Fruit fly (Drosophila melanogaster) whole organism, embryonic: ENCODE measurements around the gene Rrp1.
A peak's percentile ranks its signal among the peaks of the same experiment; 100 is the strongest.

ENCODE experiments used
- Ada2b ChIP-seq: fragments of 200-800 bp; sonication (Bioruptor generic); IDR thresholded peaks from 2 replicates; pipeline ENCODE4 v1.3.6; 2022; ENCODE audit warnings: missing biosample characterization, missing genetic modification characterization
- BEAF-32 ChIP-seq: fragments of 200-800 bp; sonication (Bioruptor generic); optimal IDR thresholded peaks from 3 replicates; lab custom pipeline; 2017; ENCODE audit warnings: missing biosample characterization, missing genetic modification characterization, mild to moderate bottlenecking, moderate library complexity, missing genetic modification reagents
- CG10543 ChIP-seq: fragments of 200-800 bp; sonication (Bioruptor generic); optimal IDR thresholded peaks from 3 replicates; lab custom pipeline; 2017; ENCODE audit warnings: missing biosample characterization, mild to moderate bottlenecking, missing genetic modification characterization, moderate library complexity
- CG10979 ChIP-seq: fragments of 200-800 bp; sonication (Bioruptor generic); optimal IDR thresholded peaks from 2 replicates; lab custom pipeline; 2018; ENCODE audit warnings: missing biosample characterization, mild to moderate bottlenecking, missing genetic modification characterization, moderate library complexity
- CG12071 ChIP-seq: fragments of 200-800 bp; sonication (Bioruptor generic); optimal IDR thresholded peaks from 3 replicates; lab custom pipeline; 2018; ENCODE audit warnings: missing biosample characterization, mild to moderate bottlenecking, missing genetic modification characterization
- CG1233 ChIP-seq: fragments of 200-800 bp; sonication (Bioruptor generic); optimal IDR thresholded peaks from 4 replicates; lab custom pipeline; 2018; ENCODE audit warnings: missing biosample characterization, mild to moderate bottlenecking, missing genetic modification characterization
- CG13123 ChIP-seq: fragments of 200-800 bp; sonication (Bioruptor generic); optimal IDR thresholded peaks from 2 replicates; lab custom pipeline; 2016; ENCODE audit warnings: missing biosample characterization, missing genetic modification characterization
- CG13424 ChIP-seq: fragments of 200-800 bp; sonication (Bioruptor generic); optimal IDR thresholded peaks from 2 replicates; lab custom pipeline; 2019; ENCODE audit warnings: missing biosample characterization, mild to moderate bottlenecking, missing genetic modification characterization, moderate library complexity
- CG14860 ChIP-seq: fragments of 200-800 bp; sonication (Bioruptor generic); IDR thresholded peaks from 3 replicates; pipeline ENCODE4 v1.3.6; 2022; ENCODE audit warnings: missing biosample characterization, missing genetic modification characterization; ENCODE audit not compliant: partially characterized antibody
- CG14965 ChIP-seq: fragments of 200-800 bp; sonication (Bioruptor generic); optimal IDR thresholded peaks from 2 replicates; lab custom pipeline; 2016; ENCODE audit warnings: missing biosample characterization, missing genetic modification characterization, borderline replicate concordance
- CG16779 ChIP-seq: fragments of 200-800 bp; sonication (Bioruptor generic); IDR thresholded peaks from 2 replicates; pipeline ENCODE4 v1.3.6; 2022; ENCODE audit warnings: missing biosample characterization, missing genetic modification characterization
- CG17361 ChIP-seq: fragments of 200-800 bp; sonication (Bioruptor generic); IDR thresholded peaks from 3 replicates; pipeline ENCODE4 v1.3.6; 2022; ENCODE audit warnings: missing biosample characterization, missing genetic modification characterization
- CG17568 ChIP-seq: fragments of 200-800 bp; sonication (Bioruptor generic); optimal IDR thresholded peaks from 2 replicates; lab custom pipeline; 2018; ENCODE audit warnings: missing biosample characterization, mild to moderate bottlenecking, missing genetic modification characterization, moderate library complexity
- CG17802 ChIP-seq: fragments of 200-800 bp; sonication (Bioruptor generic); optimal IDR thresholded peaks from 2 replicates; lab custom pipeline; 2018; ENCODE audit warnings: missing biosample characterization, mild to moderate bottlenecking, missing genetic modification characterization, moderate library complexity
- CG18619 ChIP-seq: fragments of 200-800 bp; sonication (Bioruptor generic); optimal IDR thresholded peaks from 3 replicates; lab custom pipeline; 2017; ENCODE audit warnings: missing biosample characterization, mild to moderate bottlenecking, missing genetic modification characterization
- CG3995 ChIP-seq: fragments of 200-800 bp; sonication (Bioruptor generic); optimal IDR thresholded peaks from 3 replicates; lab custom pipeline; 2016; ENCODE audit warnings: missing biosample characterization, missing genetic modification characterization
- CG4820 ChIP-seq: fragments of 200-800 bp; sonication (Bioruptor generic); optimal IDR thresholded peaks from 3 replicates; lab custom pipeline; 2016; ENCODE audit warnings: missing biosample characterization, missing genetic modification characterization
- CG8290 ChIP-seq, 3 experiments: fragments of 200-800 bp; sonication (Bioruptor generic); optimal IDR thresholded peaks; 2 replicates each; lab custom pipeline; 2016 to 2019; ENCODE audit warnings: missing biosample characterization in 3 of 3, missing genetic modification characterization in 3 of 3, mild to moderate bottlenecking in 2 of 3, moderate library complexity in 1 of 3
- CoRest ChIP-seq: fragments of 200-800 bp; sonication (Bioruptor generic); optimal IDR thresholded peaks from 3 replicates; lab custom pipeline; 2018; ENCODE audit warnings: missing biosample characterization, mild to moderate bottlenecking, missing genetic modification characterization, moderate library complexity
- D19A ChIP-seq: fragments of 200-800 bp; optimal IDR thresholded peaks from 3 replicates; lab custom pipeline; 2019; ENCODE audit warnings: missing biosample characterization, mild to moderate bottlenecking, missing genetic modification characterization, moderate library complexity
- Dp ChIP-seq: fragments of 200-800 bp; sonication (Bioruptor generic); optimal IDR thresholded peaks from 2 replicates; lab custom pipeline; 2018; ENCODE audit warnings: missing biosample characterization, mild to moderate bottlenecking, missing genetic modification characterization, moderate library complexity
- Fer3 ChIP-seq: fragments of 200-800 bp; sonication (Bioruptor generic); optimal IDR thresholded peaks from 2 replicates; lab custom pipeline; 2018; ENCODE audit warnings: missing biosample characterization, mild to moderate bottlenecking, missing genetic modification characterization, moderate library complexity
- Gug ChIP-seq: fragments of 200-800 bp; sonication (Bioruptor generic); IDR thresholded peaks from 4 replicates; pipeline ENCODE4 v1.3.6; 2022; ENCODE audit warnings: missing biosample characterization, missing genetic modification characterization
- HHEX ChIP-seq: fragments of 200-800 bp; sonication (Bioruptor generic); optimal IDR thresholded peaks from 3 replicates; lab custom pipeline; 2017; ENCODE audit warnings: missing biosample characterization, mild to moderate bottlenecking, missing genetic modification characterization, missing genetic modification reagents
- Hr3 ChIP-seq: fragments of 200-800 bp; sonication (Bioruptor generic); optimal IDR thresholded peaks from 3 replicates; lab custom pipeline; 2016; ENCODE audit warnings: missing biosample characterization, missing genetic modification characterization
- Meics ChIP-seq: fragments of 200-800 bp; sonication (Bioruptor generic); optimal IDR thresholded peaks from 2 replicates; lab custom pipeline; 2017; ENCODE audit warnings: missing biosample characterization, mild to moderate bottlenecking, missing genetic modification characterization
- TFAM ChIP-seq: fragments of 200-800 bp; sonication (Bioruptor generic); optimal IDR thresholded peaks from 2 replicates; lab custom pipeline; 2017; ENCODE audit warnings: missing biosample characterization, missing genetic modification characterization, inconsistent platforms
- YL-1 ChIP-seq: fragments of 200-800 bp; sonication (Bioruptor generic); optimal IDR thresholded peaks from 3 replicates; lab custom pipeline; 2017; ENCODE audit warnings: missing biosample characterization, mild to moderate bottlenecking, missing genetic modification characterization
- ac ChIP-seq: fragments of 200-800 bp; sonication (Bioruptor generic); optimal IDR thresholded peaks from 3 replicates; lab custom pipeline; 2017; ENCODE audit warnings: missing biosample characterization, mild to moderate bottlenecking, missing genetic modification characterization
- ato ChIP-seq: fragments of 200-800 bp; sonication (Bioruptor generic); IDR thresholded peaks from 2 replicates; pipeline ENCODE4 v1.3.6; 2022; ENCODE audit warnings: missing biosample characterization, missing genetic modification characterization; ENCODE audit not compliant: partially characterized antibody
- bigmax ChIP-seq: fragments of 200-800 bp; sonication (Bioruptor generic); optimal IDR thresholded peaks from 2 replicates; lab custom pipeline; 2018; ENCODE audit warnings: missing biosample characterization, mild to moderate bottlenecking, missing genetic modification characterization
- ems ChIP-seq: fragments of 200-800 bp; sonication (Bioruptor generic); optimal IDR thresholded peaks from 3 replicates; lab custom pipeline; 2016; ENCODE audit warnings: missing biosample characterization, missing genetic modification characterization
- fd64A ChIP-seq: fragments of 200-800 bp; sonication (Bioruptor generic); optimal IDR thresholded peaks from 3 replicates; lab custom pipeline; 2018; ENCODE audit warnings: missing biosample characterization, mild to moderate bottlenecking, missing genetic modification characterization
- ftz-f1 ChIP-seq: fragments of 200-800 bp; sonication (Bioruptor generic); optimal IDR thresholded peaks from 2 replicates; lab custom pipeline; 2016; ENCODE audit warnings: missing biosample characterization, missing genetic modification characterization
- gsb ChIP-seq: fragments of 200-800 bp; sonication (Bioruptor generic); IDR thresholded peaks from 2 replicates; pipeline ENCODE4 v1.3.6; 2022; ENCODE audit warnings: missing biosample characterization, missing genetic modification characterization
- gt ChIP-seq: fragments of 200-800 bp; sonication (Bioruptor generic); IDR thresholded peaks from 2 replicates; pipeline ENCODE4 v1.3.6; 2022; ENCODE audit warnings: missing biosample characterization, missing genetic modification characterization
- inv ChIP-seq: fragments of 200-800 bp; sonication (Bioruptor generic); IDR thresholded peaks from 2 replicates; pipeline ENCODE4 v1.3.6; 2022; ENCODE audit warnings: missing biosample characterization, missing genetic modification characterization; ENCODE audit not compliant: partially characterized antibody
- kni ChIP-seq: fragments of 200-800 bp; sonication (Bioruptor generic); optimal IDR thresholded peaks from 3 replicates; lab custom pipeline; 2017; ENCODE audit warnings: mild to moderate bottlenecking, missing biosample characterization, missing genetic modification reagents, missing genetic modification characterization
- knrl ChIP-seq: fragments of 200-800 bp; sonication (Bioruptor generic); IDR thresholded peaks from 3 replicates; pipeline ENCODE4 v1.3.6; 2022; ENCODE audit warnings: missing biosample characterization, missing genetic modification characterization; ENCODE audit not compliant: partially characterized antibody
- luna ChIP-seq: fragments of 200-800 bp; sonication (Bioruptor generic); optimal IDR thresholded peaks from 2 replicates; lab custom pipeline; 2016; ENCODE audit warnings: missing biosample characterization, missing genetic modification characterization
- oc ChIP-seq: fragments of 200-800 bp; sonication (Bioruptor generic); optimal IDR thresholded peaks from 2 replicates; lab custom pipeline; 2018; ENCODE audit warnings: missing biosample characterization, mild to moderate bottlenecking, missing genetic modification characterization, moderate library complexity
- peb ChIP-seq: fragments of 200-800 bp; sonication (Bioruptor generic); IDR thresholded peaks from 2 replicates; pipeline ENCODE4 v1.3.6; 2022; ENCODE audit warnings: missing biosample characterization, missing genetic modification characterization
- pfk ChIP-seq: fragments of 200-800 bp; sonication (Bioruptor generic); optimal IDR thresholded peaks from 2 replicates; lab custom pipeline; 2018; ENCODE audit warnings: missing biosample characterization, mild to moderate bottlenecking, missing genetic modification characterization, moderate library complexity
- pnt ChIP-seq: fragments of 200-800 bp; sonication (Bioruptor generic); optimal IDR thresholded peaks from 3 replicates; lab custom pipeline; 2016; ENCODE audit warnings: missing biosample characterization, missing genetic modification characterization
- trh ChIP-seq: fragments of 200-800 bp; sonication (Bioruptor generic); optimal IDR thresholded peaks from 2 replicates; lab custom pipeline; 2016; ENCODE audit warnings: missing biosample characterization, missing genetic modification characterization
- vvl ChIP-seq: fragments of 200-800 bp; sonication (Bioruptor generic); IDR thresholded peaks from 2 replicates; pipeline ENCODE4 v1.3.6; 2022; ENCODE audit warnings: missing biosample characterization, missing genetic modification characterization
- wek ChIP-seq: fragments of 200-800 bp; sonication (Bioruptor generic); optimal IDR thresholded peaks from 3 replicates; lab custom pipeline; 2018; ENCODE audit warnings: missing biosample characterization, mild to moderate bottlenecking, missing genetic modification characterization, moderate library complexity
- zen2 ChIP-seq: fragments of 200-800 bp; sonication (Bioruptor generic); IDR thresholded peaks from 3 replicates; pipeline ENCODE4 v1.3.6; 2022; ENCODE audit warnings: missing biosample characterization, missing genetic modification characterization; ENCODE audit not compliant: partially characterized antibody

Gene Rrp1

DNA sequence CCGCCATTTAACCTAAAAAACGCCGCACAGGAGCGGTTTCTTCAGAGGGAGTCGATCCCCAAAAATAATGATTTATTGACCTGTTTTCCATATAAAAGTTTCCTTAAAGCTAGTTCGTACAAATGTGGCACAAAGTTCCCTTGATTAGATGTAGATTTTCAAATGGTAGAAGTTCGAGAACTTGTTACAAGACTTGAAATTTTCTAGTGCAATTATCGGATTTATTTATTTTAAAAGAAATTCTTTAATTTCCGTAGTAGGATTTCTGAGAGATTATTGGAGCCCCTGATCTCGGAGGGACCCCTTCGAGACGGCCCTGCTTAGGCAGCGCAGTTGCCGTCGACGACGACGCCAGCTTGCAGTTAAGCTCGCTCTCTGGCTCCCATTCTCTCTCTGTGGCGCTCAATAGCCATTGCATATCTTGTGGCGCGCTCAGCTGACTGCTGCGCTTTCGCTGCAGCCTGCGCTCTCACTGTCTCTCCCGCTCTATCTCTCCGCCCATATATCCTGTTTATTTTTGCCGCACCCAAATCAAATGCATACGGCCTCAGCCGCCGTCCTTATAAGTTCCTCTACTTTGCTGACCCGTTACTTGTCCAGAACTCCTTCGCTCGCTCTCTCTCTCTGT lies 14.6 kb downstream of the Rrp1 start (continued):
- TF ChIP-seq Dp (GFP tag; lab: Kevin White, UChicago) (no peak), CG10979 (tag; lab: Kevin White, UChicago) (peak; percentile 81), CG14860 (GFP tag; lab: Robert Waterston, UW) (no peak), Gug (GFP tag; lab: Robert Waterston, UW) (peak; percentile 14; the same call in 2 of the 4 replicates), CG13424 (peak; percentile 50), Fer3 (tag; lab: Kevin White, UChicago) (no peak), YL-1 (GFP tag; lab: Kevin White, UChicago) (no peak), gt (GFP tag; lab: Robert Waterston, UW) (0 out of 2 replicates have a peak, but pooled peaks have one; percentile 52), CoRest (tag; lab: Kevin White, UChicago) (peak; percentile 63), CG17802 (tag; lab: Kevin White, UChicago) (no peak), trh (GFP tag; lab: Kevin White, UChicago) (no peak), Hr3 (peak; percentile 6), peb (peak; percentile 47; the same call in 1 of the 2 replicates), CG14965 (GFP tag; lab: Kevin White, UChicago) (no peak), CG13123 (no peak), BEAF-32 (no peak), CG10543 (GFP tag; lab: Kevin White, UChicago) (no peak), HHEX (GFP tag; lab: Kevin White, UChicago) (no peak), D19A (tag; lab: Kevin White, UChicago) (peak; percentile 55), TFAM (GFP tag; lab: Kevin White, UChicago) (no peak), Meics (GFP tag; lab: Kevin White, UChicago) (no peak), CG18619 (GFP tag; lab: Kevin White, UChicago) (no peak), ato (GFP tag; lab: Robert Waterston, UW) (no peak), knrl (GFP tag; lab: Robert Waterston, UW) (peak; percentile 45; the same call in 2 of the 3 replicates), CG1233 (GFP tag; lab: Kevin White, UChicago) (peak; percentile 2), ac (GFP tag; lab: Kevin White, UChicago) (no peak), inv (GFP tag; lab: Robert Waterston, UW) (no peak), vvl (GFP tag; lab: Robert Waterston, UW) (peak; percentile 51; the same call in 1 of the 2 replicates), pfk (GFP tag; lab: Kevin White, UChicago) (no peak), ems (GFP tag; lab: Kevin White, UChicago) (peak; percentile 60), CG8290 (GFP tag; optimal IDR thresholded peaks at IDR 0.05; lab: Kevin White, UChicago) (no peak), CG8290 (tag; optimal IDR thresholded peaks at IDR 0.05; lab: Kevin White, UChicago) (no peak), oc (tag; lab: Kevin White, UChicago) (no peak), gsb (GFP tag; lab: Robert Waterston, UW) (no peak), wek (GFP tag; lab: Kevin White, UChicago) (no peak), bigmax (GFP tag; lab: Kevin White, UChicago) (no peak), luna (no peak), kni (GFP tag; lab: Kevin White, UChicago) (peak; percentile 12), CG17361 (GFP tag; lab: Robert Waterston, UW) (peak; percentile 79), pnt (GFP tag; lab: Kevin White, UChicago) (peak; percentile 44), CG4820 (peak; percentile 63), Ada2b (0 out of 2 replicates have a peak, but pooled peaks have one; percentile 3), fd64A (no peak), zen2 (GFP tag; lab: Robert Waterston, UW) (no peak), CG12071 (GFP tag; lab: Kevin White, UChicago) (no peak), CG3995 (GFP tag; lab: Kevin White, UChicago) (no peak), ftz-f1 (GFP tag; lab: Kevin White, UChicago) (no peak), CG16779 (GFP tag; lab: Robert Waterston, UW) (no peak), CG17568 (GFP tag; lab: Kevin White, UChicago) (no peak)
